Worm (Caenorhabditis elegans) whole organism, young adult: ENCODE data around the gene K02D10.2.

ENCODE experiments used
- F55B11.4 ChIP-seq: sonication (generic microtip); optimal IDR thresholded peaks from 2 replicates; lab custom pipeline; 2016; ENCODE audit warnings: missing compliant biosample characterization, missing genetic modification characterization, borderline replicate concordance; ENCODE audit not compliant: insufficient read depth
- ama-1 ChIP-seq, 3 experiments: fragments of 150-350 bp in 1 of 3; sonication (generic microtip) in 2 of 3; optimal IDR thresholded peaks; 2 replicates each; lab custom pipeline; 2014 to 2018; ENCODE audit warnings: missing biosample characterization in 2 of 3, missing genetic modification characterization in 2 of 3, missing genetic modification reagents in 2 of 3
- bed-2 ChIP-seq: fragments of 200-800 bp; sonication (Bioruptor generic); IDR thresholded peaks from 2 replicates; pipeline ENCODE4 v1.3.6; 2022; ENCODE audit warnings: missing genetic modification reagents, missing genetic modification characterization, missing compliant biosample characterization
- ceh-27 ChIP-seq: fragments of 200-800 bp; sonication (Bioruptor generic); optimal IDR thresholded peaks from 2 replicates; lab custom pipeline; 2018; ENCODE audit warnings: mild to moderate bottlenecking, missing genetic modification characterization, moderate library complexity, missing compliant biosample characterization
- gei-17 ChIP-seq: fragments of 200-800 bp; sonication (Bioruptor generic); optimal IDR thresholded peaks from 2 replicates; lab custom pipeline; 2018; ENCODE audit warnings: mild to moderate bottlenecking, missing genetic modification characterization, missing compliant biosample characterization
- hmg-20 ChIP-seq: fragments of 200-800 bp; sonication (Bioruptor generic); IDR thresholded peaks from 2 replicates; pipeline ENCODE4 v1.3.6; 2022; ENCODE audit warnings: missing genetic modification reagents, missing genetic modification characterization, missing compliant biosample characterization
- lsy-27 ChIP-seq: sonication (generic microtip); optimal IDR thresholded peaks from 2 replicates; lab custom pipeline; 2017; ENCODE audit warnings: missing genetic modification characterization, mild to moderate bottlenecking, missing compliant biosample characterization, antibody characterized with exemption, missing genotype, borderline replicate concordance; ENCODE audit not compliant: insufficient read depth
- mes-4 ChIP-seq: sonication (generic microtip); optimal IDR thresholded peaks from 2 replicates; lab custom pipeline; 2016; ENCODE audit warnings: missing genotype, missing genetic modification characterization, missing compliant biosample characterization
- nfya-1 ChIP-seq: sonication (generic microtip); optimal IDR thresholded peaks from 2 replicates; lab custom pipeline; 2017; ENCODE audit warnings: antibody characterized with exemption, missing compliant biosample characterization, missing genetic modification characterization, borderline replicate concordance; ENCODE audit not compliant: insufficient read depth
- nhr-120 ChIP-seq: fragments of 200-800 bp; sonication (Bioruptor generic); IDR thresholded peaks from 2 replicates; pipeline ENCODE4 v1.3.6; 2022; ENCODE audit warnings: missing genetic modification characterization, missing compliant biosample characterization
- pha-4 ChIP-seq: fragments of 150-350 bp; sonication (generic microtip); optimal IDR thresholded peaks from 2 replicates; lab custom pipeline; 2014; ENCODE audit warnings: missing biosample characterization, missing genetic modification reagents, missing genetic modification characterization
- sdz-38 ChIP-seq: sonication (generic microtip); optimal IDR thresholded peaks from 2 replicates; lab custom pipeline; 2016; ENCODE audit warnings: missing genotype, missing genetic modification characterization, missing compliant biosample characterization
- zim-3 ChIP-seq: sonication (generic microtip); optimal IDR thresholded peaks from 2 replicates; lab custom pipeline; 2017; ENCODE audit warnings: mild to moderate bottlenecking, missing genetic modification characterization, moderate library complexity, missing compliant biosample characterization

ce11 chrIII:8767292-8767829 lies 3.7 kb downstream of the K02D10.2 start, which contains the start of gene mig-22:
- TF ChIP-seq bed-2 = no peak
- no peak for TF ChIP-seq ama-1 (optimal IDR thresholded peaks at IDR 0.05; lab: Kevin White, UChicago)
- no peak for TF ChIP-seq ama-1 (GFP tag; optimal IDR thresholded peaks at IDR 0.05; lab: Kevin White, UChicago)
- TF ChIP-seq nhr-120 (GFP tag; lab: Robert Waterston, UW) = no peak
- no peak for TF ChIP-seq ceh-27 (GFP tag; lab: Kevin White, UChicago)
- no peak for TF ChIP-seq lsy-27 (tag; lab: Kevin White, UChicago)
- no peak for TF ChIP-seq nfya-1 (tag; lab: Kevin White, UChicago)
- no peak for TF ChIP-seq F55B11.4 (tag; lab: Kevin White, UChicago)
- TF ChIP-seq gei-17 = no peak
- TF ChIP-seq pha-4 (tag; lab: Kevin White, UChicago) = no peak
- TF ChIP-seq hmg-20 (GFP tag; lab: Robert Waterston, UW) = no peak
- no peak for TF ChIP-seq mes-4 (tag; lab: Kevin White, UChicago)
- no peak for TF ChIP-seq zim-3 (tag; lab: Kevin White, UChicago)
- TF ChIP-seq sdz-38 (tag; lab: Kevin White, UChicago) = no peak
